Fruit fly (Drosophila melanogaster) whole organism, embryonic: Measurements from ENCODE around the gene Arl8.
A peak's percentile ranks its signal among the peaks of the same experiment; 100 is the strongest.

ENCODE experiments used
- Asciz ChIP-seq: fragments of 200-800 bp; sonication (Bioruptor generic); optimal IDR thresholded peaks from 2 replicates; lab custom pipeline; 2017; ENCODE audit warnings: missing biosample characterization, mild to moderate bottlenecking, missing genetic modification characterization, missing genetic modification reagents
- CG10147 ChIP-seq: fragments of 200-800 bp; sonication (Bioruptor generic); optimal IDR thresholded peaks from 2 replicates; lab custom pipeline; 2019; ENCODE audit warnings: missing biosample characterization, mild to moderate bottlenecking, missing genetic modification characterization, moderate library complexity
- CG11696 ChIP-seq: fragments of 200-800 bp; sonication (Bioruptor generic); IDR thresholded peaks from 2 replicates; pipeline ENCODE4 v1.3.6; 2022; ENCODE audit warnings: missing biosample characterization, missing genetic modification characterization
- CG15601 ChIP-seq: fragments of 200-800 bp; sonication (Bioruptor generic); optimal IDR thresholded peaks from 3 replicates; lab custom pipeline; 2019; ENCODE audit warnings: missing biosample characterization, mild to moderate bottlenecking, missing genetic modification characterization, moderate library complexity
- CG16813 ChIP-seq: fragments of 200-800 bp; sonication (Bioruptor generic); IDR thresholded peaks from 3 replicates; pipeline ENCODE4 v1.3.6; 2022; ENCODE audit warnings: missing biosample characterization, missing genetic modification characterization; ENCODE audit not compliant: partially characterized antibody
- CG16815 ChIP-seq: fragments of 200-800 bp; sonication (Bioruptor generic); optimal IDR thresholded peaks from 3 replicates; lab custom pipeline; 2017; ENCODE audit warnings: missing biosample characterization, mild to moderate bottlenecking, missing genetic modification characterization
- CG17568 ChIP-seq: fragments of 200-800 bp; sonication (Bioruptor generic); optimal IDR thresholded peaks from 2 replicates; lab custom pipeline; 2018; ENCODE audit warnings: missing biosample characterization, mild to moderate bottlenecking, missing genetic modification characterization, moderate library complexity
- CG1832 ChIP-seq: fragments of 200-800 bp; sonication (Bioruptor generic); optimal IDR thresholded peaks from 2 replicates; lab custom pipeline; 2017; ENCODE audit warnings: missing biosample characterization, mild to moderate bottlenecking, missing genetic modification characterization, inconsistent platforms
- CG3163 ChIP-seq: fragments of 200-800 bp; sonication (Bioruptor generic); optimal IDR thresholded peaks from 3 replicates; lab custom pipeline; 2016; ENCODE audit warnings: missing biosample characterization, missing genetic modification characterization
- CG32772 ChIP-seq: fragments of 200-800 bp; sonication (Bioruptor generic); IDR thresholded peaks from 2 replicates; pipeline ENCODE4 v1.3.6; 2022; ENCODE audit warnings: missing biosample characterization, missing genetic modification characterization
- CG34376 ChIP-seq: fragments of 200-800 bp; sonication (Bioruptor generic); optimal IDR thresholded peaks from 2 replicates; lab custom pipeline; 2018; ENCODE audit warnings: missing biosample characterization, mild to moderate bottlenecking, missing genetic modification characterization
- CG43689 ChIP-seq: fragments of 200-800 bp; sonication (Bioruptor generic); IDR thresholded peaks from 2 replicates; pipeline ENCODE4 v1.3.6; 2022; ENCODE audit warnings: missing biosample characterization, missing genetic modification characterization
- CG4820 ChIP-seq: fragments of 200-800 bp; sonication (Bioruptor generic); optimal IDR thresholded peaks from 3 replicates; lab custom pipeline; 2016; ENCODE audit warnings: missing biosample characterization, missing genetic modification characterization
- CG7271 ChIP-seq: fragments of 200-800 bp; sonication (Bioruptor generic); optimal IDR thresholded peaks from 2 replicates; lab custom pipeline; 2018; ENCODE audit warnings: missing biosample characterization, mild to moderate bottlenecking, missing genetic modification characterization, moderate library complexity
- CG8765 ChIP-seq: fragments of 200-800 bp; sonication (Bioruptor generic); IDR thresholded peaks from 2 replicates; pipeline ENCODE4 v1.3.6; 2022; ENCODE audit warnings: missing biosample characterization, missing genetic modification characterization
- CG9797 ChIP-seq: fragments of 200-800 bp; sonication (Bioruptor generic); optimal IDR thresholded peaks from 3 replicates; lab custom pipeline; 2018; ENCODE audit warnings: missing biosample characterization, mild to moderate bottlenecking, missing genetic modification characterization
- D19B ChIP-seq: fragments of 200-800 bp; sonication (Bioruptor generic); optimal IDR thresholded peaks from 2 replicates; lab custom pipeline; 2017; ENCODE audit warnings: missing biosample characterization, mild to moderate bottlenecking, missing genetic modification characterization
- Dp ChIP-seq: fragments of 200-800 bp; sonication (Bioruptor generic); optimal IDR thresholded peaks from 2 replicates; lab custom pipeline; 2018; ENCODE audit warnings: missing biosample characterization, mild to moderate bottlenecking, missing genetic modification characterization, moderate library complexity
- Drgx ChIP-seq: fragments of 200-800 bp; sonication (Bioruptor generic); IDR thresholded peaks from 2 replicates; pipeline ENCODE4 v1.3.6; 2022; ENCODE audit warnings: missing biosample characterization, missing genetic modification characterization
- E2f2 ChIP-seq: fragments of 200-800 bp; sonication (Bioruptor generic); IDR thresholded peaks from 2 replicates; pipeline ENCODE4 v1.3.6; 2022; ENCODE audit warnings: missing biosample characterization, missing genetic modification characterization
- Eip74EF ChIP-seq, 2 experiments: fragments of 200-800 bp in 1 of 2; fragments of >200 bp in 1 of 2; sonication (Bioruptor generic) in 1 of 2; optimal IDR thresholded peaks; 2 replicates each; lab custom pipeline; 2017 to 2019; ENCODE audit warnings: missing biosample characterization in 2 of 2, missing genetic modification characterization in 2 of 2, mild to moderate bottlenecking in 1 of 2, moderate library complexity in 1 of 2
- HLH3B ChIP-seq: fragments of 200-800 bp; sonication (Bioruptor generic); IDR thresholded peaks from 2 replicates; pipeline ENCODE4 v1.3.6; 2022; ENCODE audit warnings: missing biosample characterization, missing genetic modification characterization
- HLHmδ ChIP-seq: fragments of 200-800 bp; sonication (Bioruptor generic); optimal IDR thresholded peaks from 2 replicates; lab custom pipeline; 2018; ENCODE audit warnings: missing biosample characterization, mild to moderate bottlenecking, missing genetic modification characterization, moderate library complexity
- Hand ChIP-seq: fragments of 200-800 bp; sonication (Bioruptor generic); optimal IDR thresholded peaks from 2 replicates; lab custom pipeline; 2017; ENCODE audit warnings: mild to moderate bottlenecking, missing biosample characterization, missing genetic modification reagents, missing genetic modification characterization
- Med ChIP-seq: fragments of 200-800 bp; sonication (Bioruptor generic); peaks from one replicate; lab custom pipeline; 2016; ENCODE audit warnings: missing biosample characterization, missing genetic modification characterization, mild to moderate bottlenecking, inconsistent platforms, moderate library complexity
- Meics ChIP-seq: fragments of 200-800 bp; sonication (Bioruptor generic); optimal IDR thresholded peaks from 2 replicates; lab custom pipeline; 2017; ENCODE audit warnings: missing biosample characterization, mild to moderate bottlenecking, missing genetic modification characterization
- Nf-YC ChIP-seq: fragments of 200-800 bp; optimal IDR thresholded peaks from 3 replicates; lab custom pipeline; 2019; ENCODE audit warnings: missing biosample characterization, mild to moderate bottlenecking, missing genetic modification characterization, moderate library complexity
- Oli ChIP-seq: fragments of 200-800 bp; sonication (Bioruptor generic); optimal IDR thresholded peaks from 2 replicates; lab custom pipeline; 2018; ENCODE audit warnings: missing biosample characterization, mild to moderate bottlenecking, missing genetic modification characterization, moderate library complexity
- Rfx ChIP-seq: fragments of 200-800 bp; sonication (Bioruptor generic); IDR thresholded peaks from 2 replicates; pipeline ENCODE4 v1.3.6; 2022; ENCODE audit warnings: missing biosample characterization, missing genetic modification characterization
- Sry-δ ChIP-seq: fragments of 200-800 bp; sonication (Bioruptor generic); optimal IDR thresholded peaks from 2 replicates; lab custom pipeline; 2016; ENCODE audit warnings: missing biosample characterization, missing genetic modification characterization
- Stat92E ChIP-seq, 3 experiments: fragments of >200 bp in 2 of 3; fragments of 200-800 bp in 1 of 3; sonication (Bioruptor generic) in 1 of 3; optimal IDR thresholded peaks; 2 replicates each; lab custom pipeline; 2017 to 2019; ENCODE audit warnings: missing biosample characterization in 3 of 3, missing genetic modification characterization in 3 of 3, mild to moderate bottlenecking in 1 of 3, moderate library complexity in 1 of 3
- TFAM ChIP-seq: fragments of 200-800 bp; sonication (Bioruptor generic); optimal IDR thresholded peaks from 2 replicates; lab custom pipeline; 2017; ENCODE audit warnings: missing biosample characterization, missing genetic modification characterization, inconsistent platforms
- Usf ChIP-seq: fragments of 200-800 bp; sonication (Bioruptor generic); optimal IDR thresholded peaks from 2 replicates; lab custom pipeline; 2017; ENCODE audit warnings: missing genotype, missing biosample characterization, missing genetic modification characterization
- YL-1 ChIP-seq: fragments of 200-800 bp; sonication (Bioruptor generic); optimal IDR thresholded peaks from 3 replicates; lab custom pipeline; 2017; ENCODE audit warnings: missing biosample characterization, mild to moderate bottlenecking, missing genetic modification characterization
- aop ChIP-seq: fragments of 200-800 bp; sonication (Bioruptor generic); IDR thresholded peaks from 2 replicates; pipeline ENCODE4 v1.3.6; 2022; ENCODE audit warnings: missing biosample characterization, missing genetic modification characterization
- bigmax ChIP-seq: fragments of 200-800 bp; sonication (Bioruptor generic); optimal IDR thresholded peaks from 2 replicates; lab custom pipeline; 2018; ENCODE audit warnings: missing biosample characterization, mild to moderate bottlenecking, missing genetic modification characterization
- crc ChIP-seq: fragments of 200-800 bp; sonication (Bioruptor generic); optimal IDR thresholded peaks from 2 replicates; lab custom pipeline; 2016; ENCODE audit warnings: missing biosample characterization, missing genetic modification characterization
- croc ChIP-seq: fragments of 200-800 bp; sonication (Bioruptor generic); conservative IDR thresholded peaks from 3 replicates; pipeline ENCODE4 v1.3.6; 2022; ENCODE audit warnings: missing biosample characterization, missing genetic modification characterization
- gcm2 ChIP-seq: fragments of 200-800 bp; sonication (Bioruptor generic); optimal IDR thresholded peaks from 2 replicates; lab custom pipeline; 2016; ENCODE audit warnings: missing biosample characterization, missing genetic modification characterization
- nau ChIP-seq: fragments of 200-800 bp; sonication (Bioruptor generic); optimal IDR thresholded peaks from 3 replicates; lab custom pipeline; 2017; ENCODE audit warnings: missing biosample characterization, mild to moderate bottlenecking, missing genetic modification characterization, missing genetic modification reagents
- nerfin-2 ChIP-seq: fragments of 200-800 bp; sonication (Bioruptor generic); IDR thresholded peaks from 2 replicates; pipeline ENCODE4 v1.3.6; 2022; ENCODE audit warnings: missing biosample characterization, missing genetic modification characterization; ENCODE audit not compliant: partially characterized antibody
- odd ChIP-seq: fragments of 200-800 bp; sonication (Bioruptor generic); optimal IDR thresholded peaks from 2 replicates; lab custom pipeline; 2017; ENCODE audit warnings: missing biosample characterization, mild to moderate bottlenecking, missing genetic modification characterization
- repo ChIP-seq: fragments of 200-800 bp; sonication (Bioruptor generic); optimal IDR thresholded peaks from 2 replicates; lab custom pipeline; 2016; ENCODE audit warnings: missing biosample characterization, missing genetic modification characterization
- sens ChIP-seq: fragments of 200-800 bp; sonication (Bioruptor generic); peaks from one replicate; lab custom pipeline; 2016; ENCODE audit warnings: missing biosample characterization, missing genetic modification characterization
- tll ChIP-seq, 2 experiments: fragments of 200-800 bp in 1 of 2; fragments of >200 bp in 1 of 2; sonication (Bioruptor generic) in 1 of 2; optimal IDR thresholded peaks; 2 replicates each; lab custom pipeline; 2017 to 2019; ENCODE audit warnings: missing biosample characterization in 2 of 2, missing genetic modification characterization in 2 of 2, mild to moderate bottlenecking in 1 of 2, moderate library complexity in 1 of 2
- tx ChIP-seq: fragments of 200-800 bp; sonication (Bioruptor generic); optimal IDR thresholded peaks from 2 replicates; lab custom pipeline; 2016; ENCODE audit warnings: missing biosample characterization, missing genetic modification characterization
- wor ChIP-seq: fragments of 200-800 bp; sonication (Bioruptor generic); IDR thresholded peaks from 2 replicates; pipeline ENCODE4 v1.3.6; 2022; ENCODE audit warnings: missing biosample characterization, missing genetic modification characterization
- zfh1 ChIP-seq: fragments of 200-800 bp; sonication (Bioruptor generic); IDR thresholded peaks from 3 replicates; pipeline ENCODE4 v1.3.6; 2022; ENCODE audit warnings: missing biosample characterization, missing genetic modification characterization

Gene Arl8

DNA sequence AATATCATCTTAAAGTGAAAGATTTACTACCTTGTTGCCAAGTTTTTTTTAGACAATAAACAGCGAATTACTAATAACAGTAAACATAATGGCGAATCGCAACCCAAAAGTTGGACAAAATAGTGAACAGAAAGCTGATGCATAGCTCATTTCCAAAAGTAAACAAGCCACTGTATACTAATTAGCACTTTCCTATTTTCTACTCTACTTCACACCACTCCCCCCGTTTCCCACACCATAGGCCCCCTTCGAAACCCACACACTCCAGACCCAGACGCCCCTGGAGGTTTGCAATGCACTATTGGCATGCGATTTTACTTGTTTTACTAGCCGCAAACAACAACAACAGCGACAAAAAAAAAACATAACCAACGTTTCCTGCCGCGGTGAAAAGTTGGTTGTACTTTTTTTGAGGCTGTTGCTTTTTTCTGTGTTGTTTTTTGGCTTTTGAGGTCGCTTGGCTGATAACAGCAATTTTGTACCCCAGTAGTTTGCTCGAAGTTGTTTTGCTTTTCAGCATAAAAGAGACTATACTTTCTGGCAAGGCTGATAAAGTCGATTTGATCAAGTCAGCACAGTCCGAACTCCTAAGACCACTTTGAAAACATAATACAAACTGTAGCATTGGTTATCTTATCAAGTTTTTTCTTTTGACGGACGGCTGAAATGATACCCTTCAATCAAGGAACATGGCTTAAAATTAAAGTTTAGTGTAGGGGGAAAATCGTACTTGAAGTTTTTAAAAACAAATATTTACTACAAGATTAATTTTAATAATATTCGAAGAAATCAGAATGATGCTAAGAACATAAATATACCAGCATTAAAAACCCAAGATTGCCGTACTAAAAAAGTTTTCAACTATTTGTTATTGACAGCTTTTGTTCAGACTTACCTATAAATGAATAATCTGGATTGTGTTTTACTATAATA, 19.2 kb upstream of the Arl8 start:
- TF ChIP-seq odd (GFP tag; lab: Kevin White, UChicago) (no peak), nerfin-2 (no peak), CG16813 (GFP tag; lab: Robert Waterston, UW) (no peak), Usf (no peak), CG34376 (peak; percentile 10), aop (GFP tag; lab: Robert Waterston, UW) (no peak), CG43689 (no peak), bigmax (no peak), CG8765 (no peak), CG9797 (GFP tag; lab: Kevin White, UChicago) (no peak), CG4820 (no peak), HLHmδ (GFP tag; lab: Kevin White, UChicago) (no peak), CG10147 (GFP tag; lab: Kevin White, UChicago) (no peak), Sry-δ (GFP tag; lab: Kevin White, UChicago) (no peak), Hand (GFP tag; lab: Kevin White, UChicago) (no peak), wor (GFP tag; lab: Robert Waterston, UW) (no peak), nau (no peak), Drgx (GFP tag; lab: Robert Waterston, UW) (0 out of 2 replicates have a peak, but pooled peaks have one; percentile 2), E2f2 (GFP tag; lab: Robert Waterston, UW) (no peak), CG17568 (GFP tag; lab: Kevin White, UChicago) (no peak), repo (GFP tag; lab: Kevin White, UChicago) (no peak), D19B (GFP tag; lab: Kevin White, UChicago) (peak; percentile 69), tll (GFP tag; optimal IDR thresholded peaks at IDR 0.05; lab: Kevin White, UChicago) (no peak), YL-1 (no peak), CG32772 (no peak), tx (GFP tag; lab: Kevin White, UChicago) (no peak), CG7271 (tag; lab: Kevin White, UChicago) (no peak), zfh1 (GFP tag; lab: Robert Waterston, UW) (no peak), CG11696 (GFP tag; lab: Robert Waterston, UW) (no peak), Rfx (GFP tag; lab: Robert Waterston, UW) (no peak), CG1832 (GFP tag; lab: Kevin White, UChicago) (no peak), Oli (peak; percentile 9), Eip74EF (GFP tag; optimal IDR thresholded peaks at IDR 0.05; lab: Kevin White, UChicago) (no peak), CG16815 (GFP tag; lab: Kevin White, UChicago) (no peak), sens (GFP tag; lab: Kevin White, UChicago) (no peak), CG15601 (tag; lab: Kevin White, UChicago) (no peak), Meics (GFP tag; lab: Kevin White, UChicago) (no peak), CG3163 (GFP tag; lab: Kevin White, UChicago) (no peak), TFAM (GFP tag; lab: Kevin White, UChicago) (no peak), Med (GFP tag; lab: Kevin White, UChicago) (peak; percentile 46), HLH3B (GFP tag; lab: Robert Waterston, UW) (no peak), croc (GFP tag; lab: Robert Waterston, UW) (no peak), Nf-YC (no peak), Stat92E (GFP tag; optimal IDR thresholded peaks at IDR 0.05; lab: Kevin White, UChicago) (no peak), Dp (GFP tag; lab: Kevin White, UChicago) (no peak), gcm2 (GFP tag; lab: Kevin White, UChicago) (no peak), crc (GFP tag; lab: Kevin White, UChicago) (no peak), Asciz (GFP tag; lab: Kevin White, UChicago) (no peak)
